Fruit fly (Drosophila melanogaster): ENCODE results near the gene dmt.
A peak's percentile ranks its signal among the peaks of the same experiment; 100 is the strongest.

dmt gene

DNA sequence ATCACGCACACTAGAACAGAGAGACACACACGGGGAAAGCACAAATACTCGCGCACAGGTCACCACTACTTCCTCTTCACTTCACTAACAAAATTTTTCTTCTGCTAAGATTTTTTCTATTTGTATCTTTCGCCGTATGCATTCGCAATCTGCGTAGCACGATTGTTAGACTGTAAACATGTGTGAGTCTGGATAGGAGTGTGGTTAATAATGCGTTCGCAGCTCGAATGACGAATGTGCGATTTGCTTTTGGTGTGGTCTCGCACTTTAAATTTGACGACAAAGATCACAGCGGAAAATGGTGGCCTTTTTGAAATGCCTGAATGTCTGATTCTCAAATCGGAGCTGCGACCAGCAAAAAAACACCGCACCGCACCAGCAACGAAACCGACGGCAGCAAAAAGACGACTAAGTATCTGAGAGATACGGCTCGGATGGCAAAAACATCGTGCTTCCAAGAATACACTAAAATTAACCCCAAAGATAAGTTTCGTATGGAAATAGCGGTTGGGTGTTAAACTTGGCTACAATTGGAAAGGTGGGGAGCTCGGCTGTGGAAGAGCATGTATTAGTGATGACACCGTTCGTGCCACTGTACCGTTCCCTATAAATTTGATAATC lies 5.8 kb upstream of the dmt start, which contains the start of gene Unc-115a (continued):
- TF ChIP-seq CG10431 (GFP tag; optimal IDR thresholded peaks at IDR 0.05) (peak; percentile 32), HmgZ (tag; optimal IDR thresholded peaks at IDR 0.05) (peak; percentile 92), CG11696 (GFP tag; IDR thresholded peaks at IDR 0.05) (no peak), gsb (GFP tag; IDR thresholded peaks at IDR 0.05) (no peak), Six4 (GFP tag; optimal IDR thresholded peaks at IDR 0.05) (peak; percentile 23), CG12299 (tag; optimal IDR thresholded peaks at IDR 0.05) (peak; percentile 52), CG9797 (GFP tag; optimal IDR thresholded peaks at IDR 0.05) (peak; percentile 84), GATAe (GFP tag; conservative IDR thresholded peaks at IDR 0.05) (no peak), ac (GFP tag; optimal IDR thresholded peaks at IDR 0.05) (no peak), Atf-2 (GFP tag; optimal IDR thresholded peaks at IDR 0.05) (peak; percentile 29), CG9727 (GFP tag; optimal IDR thresholded peaks at IDR 0.05) (peak; percentile 52), zf30C (GFP tag; optimal IDR thresholded peaks at IDR 0.05) (peak; percentile 30), CG12236 (GFP tag; optimal IDR thresholded peaks at IDR 0.05) (peak; percentile 43), bcd (GFP tag; optimal IDR thresholded peaks at IDR 0.05) (peak; percentile 29), bigmax (GFP tag; optimal IDR thresholded peaks at IDR 0.05) (peak; percentile 86), CG8944 (GFP tag; optimal IDR thresholded peaks at IDR 0.05) (peak; percentile 42), NC2β (GFP tag; optimal IDR thresholded peaks at IDR 0.05) (peak; percentile 31), crp (GFP tag; optimal IDR thresholded peaks at IDR 0.05) (peak in 1 of 2 experiments; percentile 42), kah (GFP tag; optimal IDR thresholded peaks at IDR 0.05) (peak; percentile 32), dmrt99B (tag; optimal IDR thresholded peaks at IDR 0.05) (no peak), amos (GFP tag; IDR thresholded peaks at IDR 0.05; ENCODE audit: partially characterized antibody) (no peak), CG17186 (GFP tag; optimal IDR thresholded peaks at IDR 0.05) (peak; percentile 2)

DNA sequence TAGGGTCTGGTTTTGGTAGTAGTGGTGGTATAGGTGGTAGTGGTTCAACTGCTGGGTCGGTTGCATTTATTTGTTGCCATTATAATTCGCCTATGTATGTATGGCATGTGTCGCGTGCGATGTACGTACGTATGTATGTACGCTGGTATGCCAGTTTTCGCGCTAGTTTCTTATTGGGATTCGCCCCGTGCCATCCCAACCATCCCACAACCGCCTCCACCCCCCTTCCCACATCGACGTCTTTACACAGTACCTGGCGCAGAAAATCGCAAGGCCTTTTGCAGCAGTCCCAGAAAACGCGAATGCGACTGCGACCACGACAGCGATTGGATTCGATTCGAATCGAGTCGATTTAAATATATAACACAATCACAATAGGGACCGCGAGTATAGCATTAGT lies 714 bp upstream of the dmt start:
- TF ChIP-seq insv (GFP tag; optimal IDR thresholded peaks at IDR 0.05) (peak in 1 of 2 experiments; percentile 76), Hmx (GFP tag; optimal IDR thresholded peaks at IDR 0.05) (no peak), CG31441 (GFP tag; IDR thresholded peaks at IDR 0.05) (no peak), Med (GFP tag) (peak; percentile 32), CG14965 (GFP tag; optimal IDR thresholded peaks at IDR 0.05; ENCODE audit: borderline replicate concordance) (no peak), lmd (GFP tag; IDR thresholded peaks at IDR 0.05) (no peak), CG1603 (tag; optimal IDR thresholded peaks at IDR 0.05) (no peak), gcm (GFP tag; optimal IDR thresholded peaks at IDR 0.05) (no peak), fd102C (GFP tag; optimal IDR thresholded peaks at IDR 0.05) (no peak), ttk (GFP tag; IDR thresholded peaks at IDR 0.05) (no peak), CG8388 (GFP tag; optimal IDR thresholded peaks at IDR 0.05) (no peak), cas (GFP tag; IDR thresholded peaks at IDR 0.05) (no peak)

DNA sequence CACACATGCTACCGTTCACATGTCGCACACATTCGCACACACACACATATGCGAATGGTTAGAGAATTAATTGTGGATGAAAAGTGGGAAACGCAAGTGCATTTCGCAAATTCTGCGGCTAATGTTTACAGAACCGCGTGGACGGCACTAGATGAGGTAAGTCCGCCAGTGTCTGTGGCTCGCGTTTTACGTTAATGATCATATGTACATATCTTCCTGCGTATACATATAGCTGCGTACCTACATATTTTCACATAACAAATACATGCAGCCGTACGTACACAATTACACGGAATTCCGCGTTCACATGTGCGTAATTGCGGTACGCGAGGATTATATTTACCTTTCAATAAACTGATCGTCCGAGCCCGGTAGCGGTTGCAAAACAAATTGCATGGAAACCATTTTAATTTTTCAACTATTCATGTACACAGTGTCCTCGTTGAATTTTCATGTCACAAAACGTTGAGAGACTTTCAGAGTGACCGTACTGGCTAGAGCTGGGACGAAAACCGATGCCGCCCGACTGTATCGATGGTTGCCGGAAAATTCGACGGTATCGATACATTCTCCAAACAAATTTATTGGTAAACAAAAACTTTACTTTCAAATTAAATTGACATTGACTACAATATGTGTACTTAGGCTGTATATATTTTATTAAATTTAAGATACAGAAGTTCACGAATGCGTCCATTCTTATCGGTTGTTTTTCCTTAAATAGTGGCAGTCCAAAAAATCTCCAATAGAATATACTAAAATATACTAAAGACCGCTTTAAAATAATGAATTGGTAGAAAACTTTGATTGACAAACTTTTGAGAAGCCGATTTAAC lies 14.4 kb downstream of the dmt start, which contains the start of gene hyd:
Gene hyd (minus strand): TSS at position 495 of the 836 bp plus-strand sequence.
- TF ChIP-seq ase (GFP tag; IDR thresholded peaks at IDR 0.05) = no peak
- TF ChIP-seq CG17829 (tag; optimal IDR thresholded peaks at IDR 0.05) = peak; percentile 53
- no peak for TF ChIP-seq CG18476 (GFP tag; optimal IDR thresholded peaks at IDR 0.05)
- no peak for TF ChIP-seq pfk (GFP tag; optimal IDR thresholded peaks at IDR 0.05)
- no peak for TF ChIP-seq yki (optimal IDR thresholded peaks at IDR 0.05)
- TF ChIP-seq tup (GFP tag; optimal IDR thresholded peaks at IDR 0.05) = no peak
- no peak for TF ChIP-seq wek (GFP tag; optimal IDR thresholded peaks at IDR 0.05)
- no peak for TF ChIP-seq CG4360 (GFP tag; IDR thresholded peaks at IDR 0.05)
- no peak for TF ChIP-seq caup (GFP tag; optimal IDR thresholded peaks at IDR 0.05; ENCODE audit: severe bottlenecking)
- no peak for TF ChIP-seq maf-S (GFP tag; optimal IDR thresholded peaks at IDR 0.05)
- no peak for TF ChIP-seq dimm (GFP tag; IDR thresholded peaks at IDR 0.05)
- peak; percentile 87 for TF ChIP-seq CG16813 (GFP tag; IDR thresholded peaks at IDR 0.05; ENCODE audit: partially characterized antibody)
- no peak for TF ChIP-seq repo (GFP tag; optimal IDR thresholded peaks at IDR 0.05)
- TF ChIP-seq CG31365 (tag; optimal IDR thresholded peaks at IDR 0.05) = no peak
